Fruit fly (Drosophila melanogaster) whole organism, embryonic: Measurements from ENCODE around the gene CG4570.

ENCODE experiments used
- Atf-2 ChIP-seq: fragments of 200-800 bp; sonication (Bioruptor generic); optimal IDR thresholded peaks from 2 replicates; lab custom pipeline; 2016; ENCODE audit warnings: missing biosample characterization, missing genetic modification characterization
- CG10267 ChIP-seq: fragments of 200-800 bp; sonication (Bioruptor generic); optimal IDR thresholded peaks from 2 replicates; lab custom pipeline; 2018; ENCODE audit warnings: missing biosample characterization, mild to moderate bottlenecking, missing genetic modification characterization, moderate library complexity
- CG10462 ChIP-seq: fragments of 200-800 bp; sonication (Bioruptor generic); optimal IDR thresholded peaks from 2 replicates; lab custom pipeline; 2016; ENCODE audit warnings: missing biosample characterization, missing genetic modification characterization
- CG10654 ChIP-seq: fragments of 200-800 bp; sonication (Bioruptor generic); optimal IDR thresholded peaks from 2 replicates; lab custom pipeline; 2016; ENCODE audit warnings: missing biosample characterization, missing genetic modification characterization
- CG11398 ChIP-seq: fragments of 200-800 bp; sonication (Bioruptor generic); optimal IDR thresholded peaks from 2 replicates; lab custom pipeline; 2016; ENCODE audit warnings: missing biosample characterization, missing genetic modification characterization
- CG13296 ChIP-seq: fragments of 200-800 bp; sonication (Bioruptor generic); optimal IDR thresholded peaks from 3 replicates; lab custom pipeline; 2018; ENCODE audit warnings: missing biosample characterization, mild to moderate bottlenecking, missing genetic modification characterization
- CG1603 ChIP-seq: fragments of 200-800 bp; sonication (Bioruptor generic); optimal IDR thresholded peaks from 2 replicates; lab custom pipeline; 2019; ENCODE audit warnings: missing biosample characterization, mild to moderate bottlenecking, missing genetic modification characterization, moderate library complexity
- CG18011 ChIP-seq: fragments of 200-800 bp; sonication (Bioruptor generic); optimal IDR thresholded peaks from 2 replicates; lab custom pipeline; 2017; ENCODE audit warnings: missing biosample characterization, missing genetic modification characterization, mild to moderate bottlenecking, moderate library complexity, missing genotype
- CG31224 ChIP-seq: fragments of 200-800 bp; sonication (Bioruptor generic); IDR thresholded peaks from 2 replicates; pipeline ENCODE4 v1.3.6; 2022; ENCODE audit warnings: missing biosample characterization, missing genetic modification characterization
- CG34224 ChIP-seq: fragments of 200-800 bp; sonication (Bioruptor generic); IDR thresholded peaks from 3 replicates; pipeline ENCODE4 v1.3.6; 2022; ENCODE audit warnings: missing biosample characterization, missing genetic modification characterization; ENCODE audit not compliant: partially characterized antibody
- CG6654 ChIP-seq: fragments of 200-800 bp; sonication (Bioruptor generic); optimal IDR thresholded peaks from 2 replicates; lab custom pipeline; 2017; ENCODE audit warnings: missing biosample characterization, mild to moderate bottlenecking, missing genetic modification characterization
- CG6854 ChIP-seq: fragments of 200-800 bp; sonication (Bioruptor generic); optimal IDR thresholded peaks from 3 replicates; lab custom pipeline; 2017; ENCODE audit warnings: missing biosample characterization, mild to moderate bottlenecking, missing genetic modification characterization
- CG7357 ChIP-seq: fragments of 200-800 bp; sonication (Bioruptor generic); IDR thresholded peaks from 3 replicates; pipeline ENCODE4 v1.3.6; 2022; ENCODE audit warnings: missing biosample characterization, missing genetic modification characterization
- CG7786 ChIP-seq: fragments of 200-800 bp; sonication (Bioruptor generic); optimal IDR thresholded peaks from 2 replicates; lab custom pipeline; 2016; ENCODE audit warnings: missing biosample characterization, missing genetic modification characterization
- CG8765 ChIP-seq: fragments of 200-800 bp; sonication (Bioruptor generic); IDR thresholded peaks from 2 replicates; pipeline ENCODE4 v1.3.6; 2022; ENCODE audit warnings: missing biosample characterization, missing genetic modification characterization
- CG9437 ChIP-seq: fragments of 200-800 bp; sonication (Bioruptor generic); optimal IDR thresholded peaks from 2 replicates; lab custom pipeline; 2018; ENCODE audit warnings: missing biosample characterization, mild to moderate bottlenecking, missing genetic modification characterization
- CG9727 ChIP-seq: fragments of 200-800 bp; sonication (Bioruptor generic); optimal IDR thresholded peaks from 3 replicates; lab custom pipeline; 2017; ENCODE audit warnings: missing biosample characterization, mild to moderate bottlenecking, missing genetic modification characterization
- Hey ChIP-seq: fragments of 200-800 bp; sonication (Bioruptor generic); optimal IDR thresholded peaks from 3 replicates; lab custom pipeline; 2018; ENCODE audit warnings: missing biosample characterization, mild to moderate bottlenecking, missing genetic modification characterization
- Jarid2 ChIP-seq: fragments of 200-800 bp; sonication (Bioruptor generic); optimal IDR thresholded peaks from 3 replicates; lab custom pipeline; 2017; ENCODE audit warnings: mild to moderate bottlenecking, missing biosample characterization, missing genetic modification reagents, missing genetic modification characterization
- Lhr ChIP-seq: fragments of 200-800 bp; sonication (Bioruptor generic); optimal IDR thresholded peaks from 3 replicates; lab custom pipeline; 2017; ENCODE audit warnings: mild to moderate bottlenecking, missing biosample characterization, missing genetic modification reagents, missing genetic modification characterization
- Lpt ChIP-seq: fragments of >200 bp; optimal IDR thresholded peaks from 2 replicates; lab custom pipeline; 2018; ENCODE audit warnings: missing biosample characterization, missing genetic modification characterization
- Mad ChIP-seq: fragments of 200-800 bp; sonication (Bioruptor generic); optimal IDR thresholded peaks from 2 replicates; lab custom pipeline; 2016; ENCODE audit warnings: missing biosample characterization, missing genetic modification characterization
- Max ChIP-seq: fragments of 200-800 bp; sonication (Bioruptor generic); optimal IDR thresholded peaks from 2 replicates; lab custom pipeline; 2016; ENCODE audit warnings: missing biosample characterization, mild to moderate bottlenecking, missing genetic modification characterization
- Neu2 ChIP-seq: fragments of 200-800 bp; sonication (Bioruptor generic); optimal IDR thresholded peaks from 3 replicates; lab custom pipeline; 2016; ENCODE audit warnings: missing biosample characterization, missing genetic modification characterization, borderline replicate concordance
- Oaz ChIP-seq: fragments of 200-800 bp; sonication (Bioruptor generic); IDR thresholded peaks from 2 replicates; pipeline ENCODE4 v1.3.6; 2022; ENCODE audit warnings: missing biosample characterization, missing genetic modification characterization
- ab ChIP-seq: fragments of 200-800 bp; sonication (Bioruptor generic); optimal IDR thresholded peaks from 2 replicates; lab custom pipeline; 2016; ENCODE audit warnings: missing biosample characterization, missing genetic modification characterization
- ash1 ChIP-seq: fragments of 200-800 bp; sonication (Bioruptor generic); optimal IDR thresholded peaks from 2 replicates; lab custom pipeline; 2018; ENCODE audit warnings: missing biosample characterization, mild to moderate bottlenecking, missing genetic modification characterization
- bbx ChIP-seq: fragments of 200-800 bp; sonication (Bioruptor generic); IDR thresholded peaks from 2 replicates; pipeline ENCODE4 v1.3.6; 2022; ENCODE audit warnings: missing biosample characterization, missing genetic modification characterization; ENCODE audit not compliant: partially characterized antibody
- bigmax ChIP-seq: fragments of 200-800 bp; sonication (Bioruptor generic); optimal IDR thresholded peaks from 2 replicates; lab custom pipeline; 2018; ENCODE audit warnings: missing biosample characterization, mild to moderate bottlenecking, missing genetic modification characterization
- chn ChIP-seq: fragments of 200-800 bp; sonication (Bioruptor generic); optimal IDR thresholded peaks from 2 replicates; lab custom pipeline; 2016; ENCODE audit warnings: missing biosample characterization, missing genetic modification characterization
- crol ChIP-seq: fragments of 200-800 bp; sonication (Bioruptor generic); IDR thresholded peaks from 2 replicates; pipeline ENCODE4 v1.3.6; 2022; ENCODE audit warnings: missing biosample characterization, missing genetic modification characterization
- dati ChIP-seq: fragments of 200-800 bp; sonication (Bioruptor generic); IDR thresholded peaks from 2 replicates; pipeline ENCODE4 v1.3.6; 2022; ENCODE audit warnings: missing biosample characterization, missing genetic modification characterization
- eve ChIP-seq, 2 experiments: fragments of >200 bp; optimal IDR thresholded peaks; 2 replicates each; lab custom pipeline; 2017; ENCODE audit warnings: missing biosample characterization in 2 of 2, missing genetic modification characterization in 2 of 2
- eyg ChIP-seq: fragments of 200-800 bp; sonication (Bioruptor generic); optimal IDR thresholded peaks from 3 replicates; lab custom pipeline; 2016; ENCODE audit warnings: missing biosample characterization, missing genetic modification characterization
- fd102C ChIP-seq: fragments of 200-800 bp; sonication (Bioruptor generic); optimal IDR thresholded peaks from 2 replicates; lab custom pipeline; 2018; ENCODE audit warnings: missing biosample characterization, mild to moderate bottlenecking, missing genetic modification characterization, moderate library complexity
- fru ChIP-seq: fragments of >200 bp; optimal IDR thresholded peaks from 2 replicates; lab custom pipeline; 2017
- ftz-f1 ChIP-seq: fragments of 200-800 bp; sonication (Bioruptor generic); optimal IDR thresholded peaks from 2 replicates; lab custom pipeline; 2016; ENCODE audit warnings: missing biosample characterization, missing genetic modification characterization
- gem ChIP-seq: fragments of 200-800 bp; sonication (Bioruptor generic); optimal IDR thresholded peaks from 2 replicates; lab custom pipeline; 2019; ENCODE audit warnings: missing biosample characterization, mild to moderate bottlenecking, missing genetic modification characterization, moderate library complexity
- gt ChIP-seq: fragments of 200-800 bp; sonication (Bioruptor generic); IDR thresholded peaks from 2 replicates; pipeline ENCODE4 v1.3.6; 2022; ENCODE audit warnings: missing biosample characterization, missing genetic modification characterization
- hbn ChIP-seq: fragments of 200-800 bp; sonication (Bioruptor generic); IDR thresholded peaks from 2 replicates; pipeline ENCODE4 v1.3.6; 2022; ENCODE audit warnings: missing biosample characterization, missing genetic modification characterization; ENCODE audit not compliant: partially characterized antibody
- lilli ChIP-seq: fragments of 200-800 bp; sonication (Bioruptor generic); optimal IDR thresholded peaks from 3 replicates; lab custom pipeline; 2016; ENCODE audit warnings: missing biosample characterization, missing genetic modification characterization
- lmd ChIP-seq: fragments of 200-800 bp; sonication (Bioruptor generic); IDR thresholded peaks from 2 replicates; pipeline ENCODE4 v1.3.6; 2022; ENCODE audit warnings: missing biosample characterization, missing genetic modification characterization
- mam ChIP-seq: fragments of 200-800 bp; sonication (Bioruptor generic); optimal IDR thresholded peaks from 3 replicates; lab custom pipeline; 2016; ENCODE audit warnings: missing biosample characterization, missing genetic modification characterization
- org-1 ChIP-seq: fragments of 200-800 bp; sonication (Bioruptor generic); optimal IDR thresholded peaks from 2 replicates; lab custom pipeline; 2017; ENCODE audit warnings: missing biosample characterization, missing genetic modification characterization
- phol ChIP-seq: fragments of 200-800 bp; sonication (Bioruptor generic); optimal IDR thresholded peaks from 3 replicates; lab custom pipeline; 2018; ENCODE audit warnings: missing biosample characterization, mild to moderate bottlenecking, missing genetic modification characterization, moderate library complexity
- pum ChIP-seq: fragments of 200-800 bp; sonication (Bioruptor generic); optimal IDR thresholded peaks from 2 replicates; lab custom pipeline; 2016; ENCODE audit warnings: missing biosample characterization, missing genetic modification characterization
- scrt ChIP-seq: fragments of 200-800 bp; sonication (Bioruptor generic); optimal IDR thresholded peaks from 2 replicates; lab custom pipeline; 2018; ENCODE audit warnings: missing biosample characterization, mild to moderate bottlenecking, missing genetic modification characterization, moderate library complexity
- tin ChIP-seq: fragments of 200-800 bp; sonication (Bioruptor generic); optimal IDR thresholded peaks from 3 replicates; lab custom pipeline; 2016; ENCODE audit warnings: missing biosample characterization, missing genetic modification characterization
- zfh1 ChIP-seq: fragments of 200-800 bp; sonication (Bioruptor generic); IDR thresholded peaks from 3 replicates; pipeline ENCODE4 v1.3.6; 2022; ENCODE audit warnings: missing biosample characterization, missing genetic modification characterization

The CG4570 gene

DNA sequence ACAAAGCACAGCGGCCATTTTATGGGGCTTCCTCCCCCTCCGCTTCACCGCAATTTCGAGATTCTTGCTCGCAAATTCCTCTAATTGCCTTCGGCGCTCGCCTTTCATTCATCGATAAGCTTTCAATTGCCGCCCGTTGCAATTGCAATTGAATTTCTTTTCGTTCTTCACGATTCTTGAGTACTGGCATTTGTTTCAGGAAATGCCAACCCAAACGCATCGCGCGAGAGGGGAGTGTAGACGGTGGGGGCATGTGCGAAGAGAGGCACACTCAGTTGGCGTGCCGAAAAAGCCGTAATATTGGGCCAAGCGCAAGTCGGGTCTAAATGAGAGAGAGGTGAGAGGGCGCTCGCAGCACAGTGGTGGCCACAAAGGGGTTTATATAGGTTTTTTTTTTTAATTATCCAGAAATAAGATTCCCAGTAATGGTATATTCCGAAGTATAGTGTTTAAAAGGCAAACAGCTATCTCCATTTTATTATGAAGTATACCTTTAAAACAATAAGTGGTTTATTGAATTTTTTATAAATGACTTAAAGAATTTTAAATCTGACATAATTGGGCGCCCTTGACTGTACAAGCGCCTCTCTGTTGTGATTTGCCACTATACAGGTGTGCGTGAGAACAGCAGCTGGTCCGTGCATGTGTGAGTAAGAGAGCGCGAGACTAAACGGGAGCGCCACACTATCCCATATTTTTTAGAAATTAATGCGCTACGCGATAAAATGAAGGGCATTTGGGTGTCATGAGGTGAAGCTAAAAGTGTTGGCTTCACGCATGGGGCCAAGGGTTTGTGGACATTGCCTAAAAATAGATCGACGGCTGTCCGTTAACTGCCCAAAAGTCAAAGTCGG lies 30.1 kb downstream of the CG4570 start (continued):
- TF ChIP-seq fd102C (GFP tag; lab: Kevin White, UChicago) (no peak), gt (GFP tag; lab: Robert Waterston, UW) (peak; percentile 56; the same call in 1 of the 2 replicates), Oaz (GFP tag; lab: Robert Waterston, UW) (peak; percentile 79), ash1 (GFP tag; lab: Kevin White, UChicago) (no peak), CG9727 (GFP tag; lab: Kevin White, UChicago) (peak; percentile 89), pum (GFP tag; lab: Kevin White, UChicago) (peak; percentile 82), CG6854 (GFP tag; lab: Kevin White, UChicago) (peak; percentile 92), CG31224 (GFP tag; lab: Robert Waterston, UW) (peak; percentile 84), CG10654 (peak; percentile 72), org-1 (peak; percentile 87), CG8765 (GFP tag; lab: Robert Waterston, UW) (peak; percentile 52; the same call in 1 of the 2 replicates), Atf-2 (GFP tag; lab: Kevin White, UChicago) (peak; percentile 82), fru (lab: Kevin White, UChicago) (no peak), CG10267 (tag; lab: Kevin White, UChicago) (peak; percentile 85), CG9437 (GFP tag; lab: Kevin White, UChicago) (peak; percentile 85), dati (GFP tag; lab: Robert Waterston, UW) (peak; percentile 40; the same call in 1 of the 2 replicates), CG7357 (GFP tag; lab: Robert Waterston, UW) (peak; percentile 74), CG18011 (GFP tag; lab: Kevin White, UChicago) (peak; percentile 74), CG1603 (tag; lab: Kevin White, UChicago) (peak; percentile 53), bigmax (GFP tag; lab: Kevin White, UChicago) (no peak), eyg (GFP tag; lab: Kevin White, UChicago) (peak; percentile 79), Lhr (peak; percentile 63), phol (tag; lab: Kevin White, UChicago) (peak; percentile 84), Mad (GFP tag; lab: Kevin White, UChicago) (peak; percentile 71), Jarid2 (peak; percentile 67), CG6654 (peak; percentile 53), Max (GFP tag; lab: Kevin White, UChicago) (peak; percentile 81), ab (peak; percentile 25), bbx (GFP tag; lab: Robert Waterston, UW) (no peak), Hey (peak; percentile 59), ftz-f1 (GFP tag; lab: Kevin White, UChicago) (peak; percentile 58), Lpt (no peak), hbn (GFP tag; lab: Robert Waterston, UW) (no peak), lilli (GFP tag; lab: Kevin White, UChicago) (peak; percentile 94), gem (tag; lab: Kevin White, UChicago) (peak; percentile 94), tin (GFP tag; lab: Kevin White, UChicago) (peak; percentile 83), chn (peak; percentile 77), CG10462 (GFP tag; lab: Kevin White, UChicago) (peak; percentile 69), lmd (GFP tag; lab: Robert Waterston, UW) (peak; percentile 91), CG13296 (GFP tag; lab: Kevin White, UChicago) (peak; percentile 94), mam (GFP tag; lab: Kevin White, UChicago) (peak; percentile 91), CG7786 (peak; percentile 89), crol (peak; percentile 92), Neu2 (peak; percentile 12), eve (GFP tag; optimal IDR thresholded peaks at IDR 0.05; lab: Kevin White, UChicago) (no peak), zfh1 (GFP tag; lab: Robert Waterston, UW) (peak; percentile 74), scrt (peak; percentile 87), CG34224 (0 out of 3 replicates have a peak, but pooled peaks have one; percentile 22), CG11398 (peak; percentile 78)
